Worm (Caenorhabditis elegans): ENCODE data around the gene sre-36.

DNA sequence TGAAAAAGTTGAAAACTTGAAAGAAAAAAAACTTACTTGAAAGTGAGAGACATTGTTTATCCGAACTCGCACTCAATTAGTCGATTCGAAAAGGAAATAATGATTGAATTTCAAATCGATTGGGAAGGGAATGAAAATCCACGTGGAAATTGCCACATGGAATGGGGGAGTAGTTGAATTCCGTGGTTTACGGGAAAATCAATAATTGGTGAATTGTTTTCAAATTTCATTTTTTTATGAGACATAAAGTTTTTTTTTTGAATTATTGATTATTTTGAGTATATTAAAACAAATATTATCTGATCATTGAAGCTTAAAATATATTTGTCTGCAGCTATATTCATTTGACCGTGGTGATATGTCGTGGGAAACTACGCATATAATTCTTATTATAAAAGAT lies 21.6 kb upstream of the sre-36 start, which contains the start of gene F13A7.1:
- no peak for TF ChIP-seq ama-1 (optimal IDR thresholded peaks at IDR 0.05)
- TF ChIP-seq tbx-11 (GFP tag; IDR thresholded peaks at IDR 0.05), result no peak
- TF ChIP-seq tbx-37 (GFP tag; conservative IDR thresholded peaks at IDR 0.05), result no peak
- no peak for TF ChIP-seq F13C5.2 (tag; optimal IDR thresholded peaks at IDR 0.05)
- no peak for TF ChIP-seq ceh-13 (GFP tag; optimal IDR thresholded peaks at IDR 0.05)
- no peak for TF ChIP-seq pes-1 (GFP tag; IDR thresholded peaks at IDR 0.05)
- TF ChIP-seq hmg-4 (GFP tag; optimal IDR thresholded peaks at IDR 0.05), result no peak
- TF ChIP-seq hmbx-1 (tag; optimal IDR thresholded peaks at IDR 0.05), result no peak
- no peak for TF ChIP-seq aly-1 (tag; optimal IDR thresholded peaks at IDR 0.05)
- TF ChIP-seq scrt-1 (GFP tag; IDR thresholded peaks at IDR 0.05), result no peak
- no peak for TF ChIP-seq hnd-1 (tag; optimal IDR thresholded peaks at IDR 0.05)

Data from whole organism, early embryonic.